Fruit fly (Drosophila melanogaster) whole organism, wandering third instar larva: ENCODE measurements around the gene CG14355.

Source experiments
- Abd-B ChIP-seq: fragments of >200 bp; optimal IDR thresholded peaks from 2 replicates; lab custom pipeline; 2017; ENCODE audit warnings: missing biosample characterization, missing genetic modification characterization
- CG32264 ChIP-seq: fragments of 200-800 bp; sonication (Bioruptor generic); optimal IDR thresholded peaks from 2 replicates; lab custom pipeline; 2016; ENCODE audit warnings: missing biosample characterization, missing genetic modification characterization
- CG9705 ChIP-seq: fragments of 200-800 bp; sonication (Bioruptor generic); optimal IDR thresholded peaks from 2 replicates; lab custom pipeline; 2018; ENCODE audit warnings: missing biosample characterization, mild to moderate bottlenecking, missing genetic modification characterization
- Dfd ChIP-seq: fragments of >200 bp; optimal IDR thresholded peaks from 2 replicates; lab custom pipeline; 2017; ENCODE audit warnings: missing biosample characterization, missing genetic modification characterization
- GATAd ChIP-seq: sonication (Bioruptor generic); optimal IDR thresholded peaks from 2 replicates; lab custom pipeline; 2016; ENCODE audit warnings: missing biosample characterization, missing genetic modification characterization
- HLH106 ChIP-seq: fragments of 200-800 bp; optimal IDR thresholded peaks from 3 replicates; lab custom pipeline; 2019; ENCODE audit warnings: missing biosample characterization, mild to moderate bottlenecking, missing genetic modification characterization, moderate library complexity
- Hnf4 ChIP-seq: fragments of 200-800 bp; sonication (Bioruptor generic); optimal IDR thresholded peaks from 2 replicates; lab custom pipeline; 2016; ENCODE audit warnings: missing biosample characterization, mild to moderate bottlenecking, missing genetic modification characterization
- Hr78 ChIP-seq: fragments of >200 bp; optimal IDR thresholded peaks from 2 replicates; lab custom pipeline; 2017; ENCODE audit warnings: missing biosample characterization, missing genetic modification characterization
- Jra ChIP-seq: sonication (Bioruptor generic); optimal IDR thresholded peaks from 2 replicates; lab custom pipeline; 2016; ENCODE audit warnings: missing biosample characterization, missing genetic modification characterization
- Mio ChIP-seq: sonication (Bioruptor generic); optimal IDR thresholded peaks from 2 replicates; lab custom pipeline; 2016; ENCODE audit warnings: missing biosample characterization, missing genetic modification characterization
- Myc ChIP-seq: fragments of >200 bp; optimal IDR thresholded peaks from 2 replicates; lab custom pipeline; 2017
- N ChIP-seq: fragments of >200 bp; optimal IDR thresholded peaks from 2 replicates; lab custom pipeline; 2018; ENCODE audit warnings: missing biosample characterization, missing external identifiers, missing genetic modification characterization
- OdsH ChIP-seq: fragments of 200-800 bp; sonication (Bioruptor generic); optimal IDR thresholded peaks from 2 replicates; lab custom pipeline; 2016; ENCODE audit warnings: missing biosample characterization, mild to moderate bottlenecking, missing genetic modification characterization
- Rel ChIP-seq, 2 experiments: fragments of 200-800 bp; sonication (Bioruptor generic) in 1 of 2; optimal IDR thresholded peaks; 2 replicates in 1 of 2; 3 replicates in 1 of 2; lab custom pipeline; 2016 to 2019; ENCODE audit warnings: mild to moderate bottlenecking in 2 of 2, missing biosample characterization in 2 of 2, missing genetic modification characterization in 2 of 2, moderate library complexity in 1 of 2
- Sp1 ChIP-seq: fragments of 200-800 bp; sonication (Bioruptor generic); optimal IDR thresholded peaks from 3 replicates; lab custom pipeline; 2019; ENCODE audit warnings: missing biosample characterization, mild to moderate bottlenecking, missing genetic modification characterization, moderate library complexity
- Vsx2 ChIP-seq: fragments of 200-300, 225-300 bp; sonication (Bioruptor generic); optimal IDR thresholded peaks from 2 replicates; lab custom pipeline; 2018; ENCODE audit warnings: missing biosample characterization, missing genetic modification characterization; ENCODE audit not compliant: partially characterized antibody
- br ChIP-seq: fragments of 200-800 bp; sonication (Bioruptor generic); optimal IDR thresholded peaks from 2 replicates; lab custom pipeline; 2016; ENCODE audit warnings: missing biosample characterization, missing genetic modification characterization
- brk ChIP-seq: fragments of 200-800 bp; sonication (Bioruptor generic); optimal IDR thresholded peaks from 2 replicates; lab custom pipeline; 2016; ENCODE audit warnings: missing biosample characterization, mild to moderate bottlenecking, missing genetic modification characterization
- dl ChIP-seq, 2 experiments: fragments of 175-275, 200-275 bp in 1 of 2; fragments of 200-275 bp in 1 of 2; sonication (Bioruptor generic); optimal IDR thresholded peaks; lab custom pipeline; 2018; ENCODE audit warnings: mild to moderate bottlenecking in 2 of 2, missing biosample characterization in 2 of 2, missing genetic modification characterization in 2 of 2, moderate library complexity in 2 of 2; ENCODE audit not compliant: partially characterized antibody in 2 of 2, insufficient read depth in 1 of 2
- dmrt93B ChIP-seq: fragments of 200-800 bp; sonication (Bioruptor generic); optimal IDR thresholded peaks from 2 replicates; lab custom pipeline; 2018; ENCODE audit warnings: missing biosample characterization, mild to moderate bottlenecking, missing genetic modification characterization
- dsf ChIP-seq: sonication (Bioruptor generic); optimal IDR thresholded peaks from 2 replicates; lab custom pipeline; 2016; ENCODE audit warnings: missing biosample characterization, missing genetic modification characterization, borderline replicate concordance
- fru ChIP-seq: fragments of 200-800 bp; sonication (Bioruptor generic); optimal IDR thresholded peaks from 3 replicates; lab custom pipeline; 2016; ENCODE audit warnings: missing biosample characterization, mild to moderate bottlenecking, missing genetic modification characterization
- h ChIP-seq: fragments of 200-800 bp; sonication (Bioruptor generic); optimal IDR thresholded peaks from 3 replicates; lab custom pipeline; 2016; ENCODE audit warnings: missing biosample characterization, mild to moderate bottlenecking, missing genetic modification characterization
- jim ChIP-seq: fragments of 175-275, 200-325 bp; sonication (Bioruptor generic); optimal IDR thresholded peaks from 2 replicates; lab custom pipeline; 2016; ENCODE audit warnings: missing biosample characterization, mild to moderate bottlenecking, missing genetic modification characterization
- lola ChIP-seq: fragments of >200 bp; optimal IDR thresholded peaks from 2 replicates; lab custom pipeline; 2017; ENCODE audit warnings: missing biosample characterization, missing genetic modification characterization
- pan ChIP-seq: fragments of >200 bp; optimal IDR thresholded peaks from 2 replicates; lab custom pipeline; 2017
- psq ChIP-seq: fragments of 200-800 bp; sonication (Bioruptor generic); optimal IDR thresholded peaks from 3 replicates; lab custom pipeline; 2017; ENCODE audit warnings: missing biosample characterization, mild to moderate bottlenecking, missing genetic modification characterization, moderate library complexity
- rgr ChIP-seq: fragments of 200-800 bp; sonication (Bioruptor generic); optimal IDR thresholded peaks from 3 replicates; lab custom pipeline; 2016; ENCODE audit warnings: missing biosample characterization, mild to moderate bottlenecking, missing genetic modification characterization
- sage ChIP-seq: fragments of 200-800 bp; sonication (Bioruptor generic); optimal IDR thresholded peaks from 2 replicates; lab custom pipeline; 2016; ENCODE audit warnings: missing biosample characterization, mild to moderate bottlenecking, missing genetic modification characterization
- sv ChIP-seq: fragments of 200-800 bp; sonication (Bioruptor generic); optimal IDR thresholded peaks from 3 replicates; lab custom pipeline; 2016; ENCODE audit warnings: missing biosample characterization, missing genetic modification characterization
- tai ChIP-seq: sonication (Bioruptor generic); optimal IDR thresholded peaks from 2 replicates; lab custom pipeline; 2016; ENCODE audit warnings: missing biosample characterization, missing genetic modification characterization
- usp ChIP-seq: fragments of >200 bp; optimal IDR thresholded peaks from 2 replicates; lab custom pipeline; 2017; ENCODE audit warnings: missing biosample characterization, missing genetic modification characterization
- woc ChIP-seq: sonication (Bioruptor generic); optimal IDR thresholded peaks from 2 replicates; lab custom pipeline; 2016; ENCODE audit warnings: missing biosample characterization, mild to moderate bottlenecking, missing genetic modification characterization

CG14355 gene

dm6 chr3R:14151840-14152239 lies at the start of gene CG14355:
Gene CG14355, minus strand, starts transcription at chr3R:14151940.
- TF ChIP-seq woc (GFP tag; lab: Kevin White, UChicago) = no peak
- no peak for TF ChIP-seq jim (GFP tag; lab: Kevin White, UChicago)
- TF ChIP-seq Jra = no peak
- TF ChIP-seq Hr78 (GFP tag; lab: Kevin White, UChicago) = no peak
- no peak for TF ChIP-seq dl (GFP tag; optimal IDR thresholded peaks at IDR 0.05; lab: Kevin White, UChicago; ENCODE audit: insufficient read depth in 1 of 2, partially characterized antibody in 2 of 2)
- no peak for TF ChIP-seq lola (GFP tag; lab: Kevin White, UChicago)
- TF ChIP-seq fru (GFP tag; lab: Kevin White, UChicago) = no peak
- TF ChIP-seq Sp1 (GFP tag; lab: Kevin White, UChicago) = no peak
- TF ChIP-seq HLH106 = no peak
- TF ChIP-seq pan (lab: Kevin White, UChicago) = no peak
- no peak for TF ChIP-seq brk (GFP tag; lab: Kevin White, UChicago)
- TF ChIP-seq sage (GFP tag; lab: Kevin White, UChicago) = no peak
- no peak for TF ChIP-seq Hnf4
- no peak for TF ChIP-seq br (GFP tag; lab: Kevin White, UChicago)
- no peak for TF ChIP-seq Vsx2
- no peak for TF ChIP-seq rgr (GFP tag; lab: Kevin White, UChicago)
- TF ChIP-seq, all 38 proteins: peak for 0

- no peak for TF ChIP-seq dsf
- TF ChIP-seq brk (GFP tag; lab: Kevin White, UChicago) = no peak
- no peak for TF ChIP-seq psq (GFP tag; lab: Kevin White, UChicago)
- TF ChIP-seq Mio (GFP tag; lab: Kevin White, UChicago) = no peak
- no peak for TF ChIP-seq usp (GFP tag; lab: Kevin White, UChicago)
- TF ChIP-seq OdsH = no peak
- no peak for TF ChIP-seq Hnf4
- no peak for TF ChIP-seq dmrt93B (GFP tag; lab: Kevin White, UChicago)
- no peak for TF ChIP-seq Myc (lab: Kevin White, UChicago)
- no peak for TF ChIP-seq Hr78 (GFP tag; lab: Kevin White, UChicago)
- no peak for TF ChIP-seq h (GFP tag; lab: Kevin White, UChicago)
- no peak for TF ChIP-seq GATAd (GFP tag; lab: Kevin White, UChicago)
Measured at dm6 chr3R:14162176-14162759, 10.5 kb upstream of the CG14355 start, which contains the start of gene CG3199. Gene CG3199, plus strand, starts transcription at chr3R:14162709.

DNA sequence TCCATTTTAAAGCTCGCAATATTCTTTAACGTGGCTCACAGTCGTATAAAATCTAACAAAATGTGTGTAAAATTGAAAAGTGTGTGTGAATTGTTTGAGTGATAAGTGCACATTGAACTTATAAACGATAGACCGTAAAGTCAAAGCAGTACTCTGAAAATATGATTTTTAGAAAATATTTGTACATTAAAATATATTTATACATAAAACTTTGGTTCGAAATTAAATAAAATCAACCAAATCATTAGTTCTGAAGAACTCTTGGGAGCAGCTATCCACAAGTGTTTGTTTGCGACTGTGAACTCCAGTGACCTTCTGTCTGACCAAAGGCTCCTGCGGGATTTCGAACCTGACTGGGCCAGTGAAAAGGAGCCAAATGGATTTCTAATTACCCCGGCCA lies 8.4 kb upstream of the CG14355 start, which contains the start of gene CG31327:
TSS of gene CG31327 (minus strand) at position 101 of the 400 bp plus-strand sequence.
- TF ChIP-seq CG32264 (GFP tag; lab: Kevin White, UChicago) (no peak), sage (GFP tag; lab: Kevin White, UChicago) (no peak), tai (GFP tag; lab: Kevin White, UChicago) (no peak), fru (GFP tag; lab: Kevin White, UChicago) (no peak), Abd-B (GFP tag; lab: Kevin White, UChicago) (no peak), Dfd (GFP tag; lab: Kevin White, UChicago) (no peak), Hnf4 (no peak), br (GFP tag; lab: Kevin White, UChicago) (no peak), N (GFP tag; lab: Kevin White, UChicago) (no peak), usp (GFP tag; lab: Kevin White, UChicago) (no peak), h (GFP tag; lab: Kevin White, UChicago) (no peak)

DNA sequence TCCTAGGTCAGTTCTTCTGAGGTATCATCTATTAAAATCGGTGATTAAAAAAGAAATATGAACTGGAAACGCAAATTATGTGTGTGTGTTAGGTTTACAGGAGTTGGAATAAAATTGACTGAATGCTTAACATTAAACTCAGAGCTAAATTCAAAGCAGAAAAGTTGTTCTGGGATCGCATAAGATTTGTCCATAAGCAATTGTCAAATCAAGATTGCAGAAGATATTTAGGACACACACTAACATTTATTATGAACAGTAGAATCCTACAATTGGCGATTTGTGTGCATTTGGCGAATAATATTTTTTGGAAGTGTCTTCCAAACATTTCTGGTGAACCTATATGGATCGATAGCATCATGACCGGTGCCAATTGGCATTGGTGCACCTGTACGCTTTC lies 5.6 kb upstream of the CG14355 start, which contains the start of gene CG31533:
TSS of gene CG31533 (minus strand) at position 101 of the 400 bp plus-strand sequence.
- TF ChIP-seq lola (GFP tag; lab: Kevin White, UChicago) = no peak
- TF ChIP-seq Rel (GFP tag; optimal IDR thresholded peaks at IDR 0.05; lab: Kevin White, UChicago) = no peak
- TF ChIP-seq Rel (tag; optimal IDR thresholded peaks at IDR 0.05; lab: Kevin White, UChicago) = no peak
- no peak for TF ChIP-seq rgr (GFP tag; lab: Kevin White, UChicago)

DNA sequence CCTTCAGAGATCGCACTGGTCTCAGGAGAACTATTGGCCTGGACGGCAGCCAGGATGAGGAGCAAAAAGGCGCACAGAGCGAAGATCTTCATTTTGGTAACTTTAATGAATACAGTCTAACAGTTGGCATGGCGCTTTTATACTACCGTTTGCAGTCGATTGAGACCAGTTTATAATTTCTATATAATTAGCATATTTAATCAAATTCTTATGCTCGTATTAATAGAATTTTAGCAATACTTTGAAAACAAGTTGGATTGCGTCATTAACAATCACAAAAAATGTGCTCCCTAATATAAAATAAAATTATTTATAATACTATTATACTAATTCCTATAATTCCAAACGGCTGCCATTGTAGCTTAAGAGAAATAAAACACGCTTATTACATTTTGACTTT lies 2.6 kb upstream of the CG14355 start, which contains the start of gene CG44215:
TSS of gene CG44215 (minus strand) at position 101 of the 400 bp plus-strand sequence.
- TF ChIP-seq jim (GFP tag; lab: Kevin White, UChicago) = no peak
- TF ChIP-seq GATAd (GFP tag; lab: Kevin White, UChicago) = no peak
- no peak for TF ChIP-seq lola (GFP tag; lab: Kevin White, UChicago)
- TF ChIP-seq Hnf4 = no peak
- TF ChIP-seq N (GFP tag; lab: Kevin White, UChicago) = no peak
- TF ChIP-seq brk (GFP tag; lab: Kevin White, UChicago) = no peak
- TF ChIP-seq Mio (GFP tag; lab: Kevin White, UChicago) = no peak
- TF ChIP-seq tai (GFP tag; lab: Kevin White, UChicago) = no peak
- TF ChIP-seq usp (GFP tag; lab: Kevin White, UChicago) = no peak
- TF ChIP-seq Sp1 (GFP tag; lab: Kevin White, UChicago) = no peak
- TF ChIP-seq br (GFP tag; lab: Kevin White, UChicago) = no peak
- TF ChIP-seq Abd-B (GFP tag; lab: Kevin White, UChicago) = no peak
- TF ChIP-seq CG9705 = no peak
- TF ChIP-seq HLH106 = no peak
- no peak for TF ChIP-seq sv (GFP tag; lab: Kevin White, UChicago)
- TF ChIP-seq psq (GFP tag; lab: Kevin White, UChicago) = no peak
- TF ChIP-seq Rel (GFP tag; optimal IDR thresholded peaks at IDR 0.05; lab: Kevin White, UChicago) = no peak
- TF ChIP-seq Rel (tag; optimal IDR thresholded peaks at IDR 0.05; lab: Kevin White, UChicago) = no peak
- no peak for TF ChIP-seq Jra
